Fruit fly (Drosophila melanogaster) whole organism, pupa: ENCODE data around the gene CG43816.

ENCODE experiments used
- CG12605 ChIP-seq: fragments of 200-800 bp; sonication (Bioruptor generic); IDR thresholded peaks from 2 replicates; pipeline ENCODE4 v1.3.6; 2022; ENCODE audit warnings: missing biosample characterization, missing genetic modification characterization
- CG14655 ChIP-seq: fragments of 200-800 bp; sonication (Bioruptor generic); optimal IDR thresholded peaks from 3 replicates; lab custom pipeline; 2017; ENCODE audit warnings: mild to moderate bottlenecking, missing biosample characterization, missing genetic modification reagents, missing genetic modification characterization
- CG34367 ChIP-seq: fragments of 200-800 bp; sonication (Bioruptor generic); optimal IDR thresholded peaks from 2 replicates; lab custom pipeline; 2018; ENCODE audit warnings: missing biosample characterization, mild to moderate bottlenecking, missing genetic modification characterization
- CG8301 ChIP-seq: fragments of 200-800 bp; sonication (Bioruptor generic); optimal IDR thresholded peaks from 2 replicates; lab custom pipeline; 2018; ENCODE audit warnings: missing biosample characterization, mild to moderate bottlenecking, missing genetic modification characterization
- Pif1A ChIP-seq: fragments of 200-800 bp; sonication (Bioruptor generic); optimal IDR thresholded peaks from 3 replicates; lab custom pipeline; 2016; ENCODE audit warnings: missing biosample characterization, missing genetic modification characterization
- Pif1B ChIP-seq: fragments of 200-800 bp; sonication (Bioruptor generic); optimal IDR thresholded peaks from 3 replicates; lab custom pipeline; 2016; ENCODE audit warnings: missing biosample characterization, missing genetic modification characterization
- Snoo ChIP-seq: fragments of 200-800 bp; sonication (Bioruptor generic); optimal IDR thresholded peaks from 3 replicates; lab custom pipeline; 2017; ENCODE audit warnings: missing biosample characterization, mild to moderate bottlenecking, missing genetic modification characterization, inconsistent platforms
- fd96Ca ChIP-seq: fragments of 200-800 bp; sonication (Bioruptor generic); IDR thresholded peaks from 3 replicates; pipeline ENCODE4 v1.3.6; 2022; ENCODE audit warnings: missing biosample characterization, missing genetic modification characterization
- rn ChIP-seq: fragments of 200-800 bp; sonication (Bioruptor generic); IDR thresholded peaks from 2 replicates; pipeline ENCODE4 v1.3.6; 2022; ENCODE audit warnings: missing biosample characterization, missing genetic modification characterization

- TF ChIP-seq CG34367 (no peak), CG12605 (GFP tag; lab: Robert Waterston, UW) (no peak), Pif1A (GFP tag; lab: Kevin White, UChicago) (no peak), CG14655 (no peak), CG8301 (tag; lab: Kevin White, UChicago) (no peak), Pif1B (GFP tag; lab: Kevin White, UChicago) (no peak), Snoo (no peak), fd96Ca (GFP tag; lab: Robert Waterston, UW) (no peak), rn (GFP tag; lab: Robert Waterston, UW) (no peak)
These were observed 46.6 kb upstream of the CG43816 start, which contains the start of gene CG18063 for dm6 chr2L:15957558-15957957.
